Worm (Caenorhabditis elegans) whole organism, late embryonic: ENCODE measurements around the gene srj-10.

Experiments used
- K02D7.2 ChIP-seq: sonication (generic microtip); optimal IDR thresholded peaks from 2 replicates; lab custom pipeline; 2017; ENCODE audit warnings: mild to moderate bottlenecking, missing genetic modification characterization, missing compliant biosample characterization
- ceh-2 ChIP-seq: sonication (generic microtip); optimal IDR thresholded peaks from 2 replicates; lab custom pipeline; 2016; ENCODE audit warnings: missing genotype, missing genetic modification characterization, missing compliant biosample characterization
- ceh-9 ChIP-seq: sonication (generic microtip); optimal IDR thresholded peaks from 2 replicates; lab custom pipeline; 2016; ENCODE audit warnings: mild to moderate bottlenecking, missing genetic modification characterization, inconsistent platforms, missing compliant biosample characterization
- nhr-11 ChIP-seq: fragments of 150-350 bp; optimal IDR thresholded peaks from 2 replicates; lab custom pipeline; 2014; ENCODE audit warnings: missing biosample characterization, missing genetic modification characterization
- pat-9 ChIP-seq: fragments of 200-800 bp; sonication (Bioruptor generic); optimal IDR thresholded peaks from 2 replicates; lab custom pipeline; 2018; ENCODE audit warnings: mild to moderate bottlenecking, missing genetic modification characterization, moderate library complexity, missing compliant biosample characterization
- sox-2 ChIP-seq: fragments of 200-800 bp; sonication (Bioruptor generic); IDR thresholded peaks from 2 replicates; pipeline ENCODE4 v1.3.6; 2022; ENCODE audit warnings: missing genetic modification reagents, missing genetic modification characterization, missing compliant biosample characterization
- tbx-7 ChIP-seq: sonication (generic microtip); optimal IDR thresholded peaks from 2 replicates; lab custom pipeline; 2016; ENCODE audit warnings: missing genotype, missing genetic modification characterization, missing compliant biosample characterization
- ztf-16 ChIP-seq: sonication (generic microtip); optimal IDR thresholded peaks from 2 replicates; lab custom pipeline; 2017; ENCODE audit warnings: missing genetic modification characterization, missing compliant biosample characterization

- TF ChIP-seq ceh-9 (tag; lab: Kevin White, UChicago), result no peak
- no peak for TF ChIP-seq tbx-7 (tag; lab: Kevin White, UChicago)
- TF ChIP-seq nhr-11 (tag; lab: Kevin White, UChicago), result no peak
- TF ChIP-seq ztf-16 (tag; lab: Kevin White, UChicago), result no peak
- no peak for TF ChIP-seq ceh-2 (tag; lab: Kevin White, UChicago)
- TF ChIP-seq K02D7.2 (tag; lab: Kevin White, UChicago), result no peak
- TF ChIP-seq pat-9 (tag; lab: Kevin White, UChicago), result no peak
- no peak for TF ChIP-seq sox-2 (GFP tag; lab: Robert Waterston, UW)
Observed at ce11 chrV:16046573-16046972, 27.2 kb downstream of the srj-10 start, which contains the start of gene ZK285.2.
